Worm (Caenorhabditis elegans) whole organism, young adult: ENCODE results near the gene srt-52.

Experiments
- B0336.3 ChIP-seq: fragments of 200-800 bp; sonication (Bioruptor generic); IDR thresholded peaks from 2 replicates; pipeline ENCODE4 v1.3.6; 2022; ENCODE audit warnings: missing genetic modification characterization, missing compliant biosample characterization
- D2030.7 ChIP-seq: fragments of 200-800 bp; sonication (Bioruptor generic); IDR thresholded peaks from 2 replicates; pipeline ENCODE4 v1.3.6; 2022; ENCODE audit warnings: missing genetic modification reagents, missing genetic modification characterization, missing compliant biosample characterization
- dpl-1 ChIP-seq: fragments of 150-350 bp; optimal IDR thresholded peaks from 2 replicates; lab custom pipeline; 2014; ENCODE audit warnings: missing biosample characterization, missing genetic modification reagents, missing genetic modification characterization
- lin-35 ChIP-seq, 3 experiments: fragments of 150-350 bp in 2 of 3; sonication (generic microtip) in 1 of 3; optimal IDR thresholded peaks; 2 replicates each; lab custom pipeline; 2014 to 2018; ENCODE audit warnings: missing biosample characterization in 3 of 3, missing genetic modification characterization in 3 of 3, missing genetic modification reagents in 3 of 3
- unc-62 ChIP-seq: fragments of 150-350 bp; optimal IDR thresholded peaks from 2 replicates; lab custom pipeline; 2014; ENCODE audit warnings: missing biosample characterization, missing genetic modification reagents, missing genetic modification characterization

DNA sequence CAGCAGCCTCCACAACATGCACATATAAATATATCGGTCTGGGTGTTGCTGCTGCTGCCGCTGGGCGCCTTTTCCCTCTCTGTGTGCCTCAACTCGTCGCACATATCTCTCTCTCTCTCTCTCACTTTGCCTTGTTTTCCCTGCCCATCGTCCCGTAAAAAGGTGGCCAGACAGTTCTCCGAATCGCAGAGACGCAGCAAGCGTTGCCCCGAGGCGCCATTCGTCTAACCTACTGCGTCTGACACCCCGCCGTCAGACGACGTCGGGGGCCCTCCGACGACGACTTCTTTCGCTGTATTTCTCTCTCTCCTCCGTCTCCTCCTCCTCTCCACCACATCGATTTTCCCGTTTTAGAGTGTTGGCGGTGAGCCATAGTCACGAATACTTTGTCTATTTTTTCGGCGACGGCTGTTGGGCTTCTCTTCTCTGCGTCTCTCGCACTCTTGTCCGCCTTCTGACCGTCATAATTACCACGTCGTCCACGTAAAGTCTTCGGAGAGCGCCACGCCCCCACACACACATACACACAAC, 47.1 kb downstream of the srt-52 start, which contains the start of gene B0348.10:
- TF ChIP-seq dpl-1 (GFP tag; lab: Kevin White, UChicago) (peak; percentile 33), D2030.7 (GFP tag; lab: Robert Waterston, UW) (peak; percentile 21; the same call in 1 of the 2 replicates), B0336.3 (GFP tag; lab: Robert Waterston, UW) (peak; percentile 74), unc-62 (GFP tag; lab: Kevin White, UChicago) (no peak), lin-35 (GFP tag; optimal IDR thresholded peaks at IDR 0.05; lab: Kevin White, UChicago) (peak in 2 of 3 experiments; percentile 14 to 61)
